Worm (Caenorhabditis elegans) whole organism, dauer: ENCODE measurements around the gene F54F2.7.

Experiments
- unc-62 ChIP-seq: sonication (generic microtip); optimal IDR thresholded peaks from 2 replicates; lab custom pipeline; 2017; ENCODE audit warnings: missing biosample characterization, missing genetic modification reagents, missing genetic modification characterization

The F54F2.7 gene

ce11 chrIII:8763111-8763510 is 44.0 kb downstream of the F54F2.7 start:
- TF ChIP-seq unc-62 (GFP tag; lab: Kevin White, UChicago) = no peak

- TF ChIP-seq unc-62 (GFP tag; lab: Kevin White, UChicago) = no peak
Measured at ce11 chrIII:8762016-8762415, 45.1 kb downstream of the F54F2.7 start.

- no peak for TF ChIP-seq unc-62 (GFP tag; lab: Kevin White, UChicago)
Measured at ce11 chrIII:8761040-8761654, 46.0 kb downstream of the F54F2.7 start, which contains the start of gene aak-1. Gene aak-1, minus strand, starts transcription at chrIII:8761090.
